Worm (Caenorhabditis elegans): ENCODE results near the gene nac-2.

The nac-2 gene

ce11 chrIII:9071372-9071771 is 28.3 kb upstream of the nac-2 start, which contains the start of gene lin-12:
lin-12 (minus strand) TSS chrIII:9071472.
- no peak for TF ChIP-seq unc-130 (GFP tag; optimal IDR thresholded peaks at IDR 0.05)
- TF ChIP-seq cey-2 (tag; optimal IDR thresholded peaks at IDR 0.05; ENCODE audit: borderline replicate concordance, insufficient read depth), result no peak
- no peak for TF ChIP-seq nhr-111 (GFP tag; optimal IDR thresholded peaks at IDR 0.05)
- no peak for TF ChIP-seq F26F4.8 (GFP tag; conservative IDR thresholded peaks at IDR 0.05)
- TF ChIP-seq dmd-9 (GFP tag; IDR thresholded peaks at IDR 0.05), result no peak
- TF ChIP-seq fos-1 (tag; optimal IDR thresholded peaks at IDR 0.05), result no peak
- TF ChIP-seq daf-16 (GFP tag; optimal IDR thresholded peaks at IDR 0.05), result no peak
- no peak for TF ChIP-seq daf-16 (tag; optimal IDR thresholded peaks at IDR 0.05)
- TF ChIP-seq ceh-20 (GFP tag; IDR thresholded peaks at IDR 0.05), result no peak
- no peak for TF ChIP-seq zip-11 (GFP tag; IDR thresholded peaks at IDR 0.05)
- no peak for TF ChIP-seq lin-15B (tag; optimal IDR thresholded peaks at IDR 0.05)
- no peak for TF ChIP-seq set-16 (GFP tag; IDR thresholded peaks at IDR 0.05)
- no peak for TF ChIP-seq T26A8.4 (GFP tag; IDR thresholded peaks at IDR 0.05)
- TF ChIP-seq ceh-44 (GFP tag; IDR thresholded peaks at IDR 0.05), result no peak
- TF ChIP-seq dmd-6 (GFP tag; IDR thresholded peaks at IDR 0.05), result no peak
- TF ChIP-seq unc-62 (GFP tag; optimal IDR thresholded peaks at IDR 0.05 in 1 of 2), result no peak
- no peak for TF ChIP-seq unc-62 (tag; optimal IDR thresholded peaks at IDR 0.05)
- TF ChIP-seq zfp-3 (GFP tag; conservative IDR thresholded peaks at IDR 0.05), result no peak

ce11 chrIII:9069712-9070111 is 26.6 kb upstream of the nac-2 start:
- TF ChIP-seq aha-1 (tag) (peak; percentile 71), zip-11 (GFP tag; IDR thresholded peaks at IDR 0.05) (no peak), D1046.2 (GFP tag; IDR thresholded peaks at IDR 0.05) (no peak), ceh-28 (tag; optimal IDR thresholded peaks at IDR 0.05) (no peak), pqm-1 (tag; optimal IDR thresholded peaks at IDR 0.05) (peak; percentile 59), dve-1 (tag; optimal IDR thresholded peaks at IDR 0.05; ENCODE audit: insufficient read depth) (peak; percentile 1), cey-2 (tag; optimal IDR thresholded peaks at IDR 0.05; ENCODE audit: borderline replicate concordance, insufficient read depth) (no peak), zfp-2 (tag; optimal IDR thresholded peaks at IDR 0.05) (no peak)

ce11 chrIII:9060267-9060666 is 17.2 kb upstream of the nac-2 start:
- TF ChIP-seq daf-16 (GFP tag; optimal IDR thresholded peaks at IDR 0.05) (peak in 1 of 2 experiments; percentile 30), daf-16 (tag; optimal IDR thresholded peaks at IDR 0.05) (peak; percentile 36), madf-9 (GFP tag; conservative IDR thresholded peaks at IDR 0.05) (no peak), F10B5.3 (tag; optimal IDR thresholded peaks at IDR 0.05) (no peak), nhr-42 (GFP tag; IDR thresholded peaks at IDR 0.05) (0 out of 2 replicates have a peak, but pooled peaks have one; percentile 16), lir-3 (tag; optimal IDR thresholded peaks at IDR 0.05) (no peak), egl-43 (GFP tag; IDR thresholded peaks at IDR 0.05) (no peak), dmd-6 (GFP tag; IDR thresholded peaks at IDR 0.05) (peak; percentile 34; the same call in 1 of the 2 replicates), hlh-11 (tag; optimal IDR thresholded peaks at IDR 0.05) (peak; percentile 50), arid-1 (GFP tag; conservative IDR thresholded peaks at IDR 0.05) (no peak; the same call in 1 of the 2 replicates), ceh-20 (GFP tag; IDR thresholded peaks at IDR 0.05) (no peak), pqm-1 (tag; optimal IDR thresholded peaks at IDR 0.05) (no peak), nhr-6 (tag; optimal IDR thresholded peaks at IDR 0.05) (no peak), nhr-48 (tag; optimal IDR thresholded peaks at IDR 0.05) (no peak), nhr-11 (tag; optimal IDR thresholded peaks at IDR 0.05) (no peak), snpc-1.2 (GFP tag; IDR thresholded peaks at IDR 0.05) (no peak), mdt-29 (GFP tag; IDR thresholded peaks at IDR 0.05) (peak; percentile 28; the same call in 1 of the 2 replicates), nhr-41 (GFP tag; IDR thresholded peaks at IDR 0.05) (0 out of 2 replicates have a peak, but pooled peaks have one; percentile 5), gei-8 (GFP tag; optimal IDR thresholded peaks at IDR 0.05) (no peak), unc-62 (GFP tag; optimal IDR thresholded peaks at IDR 0.05 in 1 of 2) (no peak), unc-62 (tag; optimal IDR thresholded peaks at IDR 0.05) (no peak), lin-38 (GFP tag; IDR thresholded peaks at IDR 0.05) (peak; percentile 60), nhr-76 (tag; optimal IDR thresholded peaks at IDR 0.05) (no peak), lin-1 (GFP tag; IDR thresholded peaks at IDR 0.05) (0 out of 2 replicates have a peak, but pooled peaks have one; percentile 8), mxl-2 (GFP tag; conservative IDR thresholded peaks at IDR 0.05) (no peak), mes-2 (tag; optimal IDR thresholded peaks at IDR 0.05; ENCODE audit: poor library complexity, severe bottlenecking) (peak; percentile 0), zip-11 (GFP tag; IDR thresholded peaks at IDR 0.05) (no peak), hmg-1.1 (GFP tag; IDR thresholded peaks at IDR 0.05) (peak; percentile 27; the same call in 1 of the 2 replicates), Y5F2A.4 (GFP tag; optimal IDR thresholded peaks at IDR 0.05) (no peak), sdz-12 (GFP tag; optimal IDR thresholded peaks at IDR 0.05) (no peak), ctbp-1 (GFP tag; IDR thresholded peaks at IDR 0.05) (no peak)
